Worm (Caenorhabditis elegans) whole organism, early embryonic: ENCODE measurements around the gene cec-3.

Source experiments
- F13C5.2 ChIP-seq: sonication (generic microtip); optimal IDR thresholded peaks from 2 replicates; lab custom pipeline; 2017; ENCODE audit warnings: mild to moderate bottlenecking, missing genetic modification characterization, inconsistent platforms, missing compliant biosample characterization
- aly-1 ChIP-seq: sonication (generic microtip); optimal IDR thresholded peaks from 2 replicates; lab custom pipeline; 2016; ENCODE audit warnings: missing genetic modification characterization, missing compliant biosample characterization
- ama-1 ChIP-seq: fragments of 150-350 bp; optimal IDR thresholded peaks from 2 replicates; lab custom pipeline; 2014
- ceh-13 ChIP-seq: fragments of 200-800 bp; sonication (Bioruptor generic); optimal IDR thresholded peaks from 2 replicates; lab custom pipeline; 2018; ENCODE audit warnings: mild to moderate bottlenecking, missing genetic modification characterization, missing compliant biosample characterization
- ceh-36 ChIP-seq: sonication (generic microtip); optimal IDR thresholded peaks from 2 replicates; lab custom pipeline; 2016; ENCODE audit warnings: missing genetic modification characterization, inconsistent platforms, missing compliant biosample characterization
- flt-1 ChIP-seq: fragments of 200-800 bp; sonication (Bioruptor generic); IDR thresholded peaks from 2 replicates; pipeline ENCODE4 v1.3.6; 2022; ENCODE audit warnings: missing genetic modification characterization, missing compliant biosample characterization
- hmg-4 ChIP-seq: fragments of 200-800 bp; sonication (Bioruptor generic); optimal IDR thresholded peaks from 2 replicates; lab custom pipeline; 2018; ENCODE audit warnings: mild to moderate bottlenecking, missing genetic modification characterization, missing compliant biosample characterization
- hnd-1 ChIP-seq: sonication (generic microtip); optimal IDR thresholded peaks from 2 replicates; lab custom pipeline; 2016; ENCODE audit warnings: missing genetic modification characterization, missing compliant biosample characterization
- pes-1 ChIP-seq: fragments of 200-800 bp; sonication (Bioruptor generic); IDR thresholded peaks from 2 replicates; pipeline ENCODE4 v1.3.6; 2022; ENCODE audit warnings: missing genetic modification reagents, missing genetic modification characterization, missing compliant biosample characterization
- scrt-1 ChIP-seq: fragments of 200-800 bp; sonication (Bioruptor generic); IDR thresholded peaks from 2 replicates; pipeline ENCODE4 v1.3.6; 2022; ENCODE audit warnings: missing genetic modification characterization, missing compliant biosample characterization
- sea-1 ChIP-seq: fragments of 200-800 bp; sonication (Bioruptor generic); conservative IDR thresholded peaks from 2 replicates; pipeline ENCODE4 v1.3.6; 2022; ENCODE audit warnings: missing genetic modification characterization, missing compliant biosample characterization
- tra-4 ChIP-seq: sonication (generic microtip); optimal IDR thresholded peaks from 2 replicates; lab custom pipeline; 2017; ENCODE audit warnings: missing genetic modification characterization, missing compliant biosample characterization

- no peak for TF ChIP-seq flt-1 (GFP tag; lab: Robert Waterston, UW)
- TF ChIP-seq scrt-1 (GFP tag; lab: Robert Waterston, UW) = no peak
- TF ChIP-seq ama-1 = no peak
- TF ChIP-seq F13C5.2 (tag; lab: Kevin White, UChicago) = no peak
- TF ChIP-seq ceh-13 = no peak
- no peak for TF ChIP-seq ceh-36 (tag; lab: Kevin White, UChicago)
- TF ChIP-seq tra-4 (tag; lab: Kevin White, UChicago) = no peak
- TF ChIP-seq hnd-1 (tag; lab: Kevin White, UChicago) = no peak
- TF ChIP-seq aly-1 = no peak
- TF ChIP-seq pes-1 (GFP tag; lab: Robert Waterston, UW) = no peak
- TF ChIP-seq hmg-4 (GFP tag; lab: Kevin White, UChicago) = no peak
- TF ChIP-seq sea-1 (GFP tag; lab: Robert Waterston, UW) = no peak
Observed at ce11 chrII:7892761-7893272, 35.4 kb upstream of the cec-3 start, which contains the start of gene ptc-1.
